Worm (Caenorhabditis elegans) whole organism, mixed stage, embryonic: ENCODE data around the gene B0462.4.

Experiments
- M03D4.4 ChIP-seq: sonication (generic microtip); optimal IDR thresholded peaks from 2 replicates; lab custom pipeline; 2017; ENCODE audit warnings: mild to moderate bottlenecking, missing genetic modification characterization, missing compliant biosample characterization
- bed-3 ChIP-seq: fragments of 200-800 bp; sonication (Bioruptor generic); optimal IDR thresholded peaks from 3 replicates; lab custom pipeline; 2018; ENCODE audit warnings: mild to moderate bottlenecking, missing genetic modification characterization, moderate library complexity, missing compliant biosample characterization
- blmp-1 ChIP-seq: fragments of 150-350 bp; optimal IDR thresholded peaks from 2 replicates; lab custom pipeline; 2014; ENCODE audit warnings: missing biosample characterization, missing genetic modification characterization
- ceh-43 ChIP-seq: fragments of 200-800 bp; sonication (Bioruptor generic); optimal IDR thresholded peaks from 2 replicates; lab custom pipeline; 2018; ENCODE audit warnings: mild to moderate bottlenecking, missing genetic modification characterization, moderate library complexity, missing compliant biosample characterization
- ceh-83 ChIP-seq: fragments of 200-800 bp; sonication (Bioruptor generic); optimal IDR thresholded peaks from 2 replicates; lab custom pipeline; 2018; ENCODE audit warnings: mild to moderate bottlenecking, missing genetic modification characterization, missing compliant biosample characterization
- drap-1 ChIP-seq: fragments of 200-800 bp; sonication (Bioruptor generic); optimal IDR thresholded peaks from 3 replicates; lab custom pipeline; 2018; ENCODE audit warnings: mild to moderate bottlenecking, missing genetic modification characterization, missing compliant biosample characterization
- elt-1 ChIP-seq: sonication (generic microtip); optimal IDR thresholded peaks from 2 replicates; lab custom pipeline; 2017; ENCODE audit warnings: missing genetic modification characterization, mild to moderate bottlenecking, missing compliant biosample characterization, antibody characterized with exemption, moderate library complexity, borderline replicate concordance; ENCODE audit not compliant: insufficient read depth
- elt-3 ChIP-seq: fragments of 150-350 bp; optimal IDR thresholded peaks from 2 replicates; lab custom pipeline; 2014; ENCODE audit warnings: missing biosample characterization, missing genetic modification characterization
- ham-2 ChIP-seq: fragments of 200-800 bp; sonication (Bioruptor generic); optimal IDR thresholded peaks from 2 replicates; lab custom pipeline; 2018; ENCODE audit warnings: mild to moderate bottlenecking, missing genetic modification characterization, missing compliant biosample characterization
- hlh-1 ChIP-seq: fragments of 150-350 bp; optimal IDR thresholded peaks from 2 replicates; lab custom pipeline; 2014; ENCODE audit warnings: missing biosample characterization, missing genetic modification reagents, missing genetic modification characterization
- lin-32 ChIP-seq: fragments of 200-800 bp; sonication (Bioruptor generic); optimal IDR thresholded peaks from 2 replicates; lab custom pipeline; 2018; ENCODE audit warnings: mild to moderate bottlenecking, missing genetic modification characterization, missing compliant biosample characterization
- lsy-2 ChIP-seq: fragments of 150-350 bp; optimal IDR thresholded peaks from 2 replicates; lab custom pipeline; 2014; ENCODE audit warnings: missing biosample characterization, missing genetic modification characterization
- mab-5 ChIP-seq: fragments of 150-350 bp; optimal IDR thresholded peaks from 2 replicates; lab custom pipeline; 2014; ENCODE audit warnings: missing biosample characterization, missing genetic modification characterization
- mls-2 ChIP-seq: sonication (generic microtip); optimal IDR thresholded peaks from 2 replicates; lab custom pipeline; 2016; ENCODE audit warnings: mild to moderate bottlenecking, missing genetic modification characterization, moderate library complexity, missing compliant biosample characterization
- nhr-12 ChIP-seq: fragments of 150-350 bp; optimal IDR thresholded peaks from 2 replicates; lab custom pipeline; 2014; ENCODE audit warnings: missing biosample characterization, missing genetic modification characterization
- nhr-2 ChIP-seq: fragments of 150-350 bp; optimal IDR thresholded peaks from 2 replicates; lab custom pipeline; 2014; ENCODE audit warnings: missing biosample characterization, missing genetic modification characterization
- nhr-237 ChIP-seq: fragments of 150-350 bp; optimal IDR thresholded peaks from 2 replicates; lab custom pipeline; 2014; ENCODE audit warnings: missing biosample characterization, missing genetic modification characterization
- tbx-8 ChIP-seq: fragments of 200-800 bp; sonication (Bioruptor generic); optimal IDR thresholded peaks from 2 replicates; lab custom pipeline; 2018; ENCODE audit warnings: mild to moderate bottlenecking, missing genetic modification characterization, moderate library complexity, missing compliant biosample characterization
- unc-39 ChIP-seq: fragments of 150-350 bp; optimal IDR thresholded peaks from 2 replicates; lab custom pipeline; 2014; ENCODE audit warnings: missing biosample characterization, missing genetic modification characterization
- unc-62 ChIP-seq: fragments of 150-350 bp; optimal IDR thresholded peaks from 2 replicates; lab custom pipeline; 2014; ENCODE audit warnings: missing biosample characterization, missing genetic modification reagents, missing genetic modification characterization

B0462.4 gene

ce11 chrV:18292295-18292694 is 38.7 kb downstream of the B0462.4 start, which contains the start of gene Y51A2A.12:
Gene Y51A2A.12 (plus strand): TSS chrV:18292595.
- TF ChIP-seq mab-5 (tag; lab: Kevin White, UChicago): no peak
- TF ChIP-seq, all 35 proteins: peak for 0

ce11 chrV:18290642-18291041 is 40.3 kb downstream of the B0462.4 start, which contains the start of gene Y51A2A.4:
Gene Y51A2A.4 (plus strand): TSS chrV:18290942.
- TF ChIP-seq elt-3 (tag; lab: Kevin White, UChicago) (no peak), nhr-237 (tag; lab: Kevin White, UChicago) (no peak), hlh-1 (tag; lab: Kevin White, UChicago) (no peak), drap-1 (GFP tag; lab: Kevin White, UChicago) (no peak), elt-1 (tag; lab: Kevin White, UChicago) (no peak), unc-62 (no peak), nhr-12 (tag; lab: Kevin White, UChicago) (no peak), mls-2 (tag; lab: Kevin White, UChicago) (no peak), lin-32 (GFP tag; lab: Kevin White, UChicago) (no peak), tbx-8 (GFP tag; lab: Kevin White, UChicago) (no peak), blmp-1 (tag; lab: Kevin White, UChicago) (no peak), lsy-2 (no peak), ham-2 (GFP tag; lab: Kevin White, UChicago) (no peak), ceh-83 (GFP tag; lab: Kevin White, UChicago) (no peak), ceh-43 (GFP tag; lab: Kevin White, UChicago) (no peak), unc-39 (tag; lab: Kevin White, UChicago) (no peak), nhr-2 (tag; lab: Kevin White, UChicago) (no peak), M03D4.4 (tag; lab: Kevin White, UChicago) (no peak), bed-3 (GFP tag; lab: Kevin White, UChicago) (no peak)

- no peak for TF ChIP-seq unc-39 (tag; lab: Kevin White, UChicago)
Observed at ce11 chrV:18282597-18282996, 48.4 kb downstream of the B0462.4 start, which contains the start of gene clec-247. Gene clec-247 (plus strand): TSS chrV:18282897.

- TF ChIP-seq hlh-1 (tag; lab: Kevin White, UChicago) (no peak), ham-2 (GFP tag; lab: Kevin White, UChicago) (no peak)
Observed at ce11 chrV:18280778-18281177, 50.2 kb downstream of the B0462.4 start, which contains the start of gene Y51A2A.16. Gene Y51A2A.16 (minus strand): TSS chrV:18280878.
